Worm (Caenorhabditis elegans): ENCODE data around the gene R10H10.4.

The R10H10.4 gene

ce11 chrIV:10366018-10366417, 28.7 kb downstream of the R10H10.4 start, which contains the start of gene sir-2.1:
sir-2.1 (minus strand) TSS chrIV:10366229.
- TF ChIP-seq egl-44 (GFP tag; IDR thresholded peaks at IDR 0.05) (no peak), B0336.3 (GFP tag; IDR thresholded peaks at IDR 0.05) (no peak), hmg-1.2 (GFP tag; IDR thresholded peaks at IDR 0.05) (peak; percentile 44), let-607 (tag; optimal IDR thresholded peaks at IDR 0.05) (peak in 1 of 2 experiments; percentile 20), C06A6.2 (GFP tag; conservative IDR thresholded peaks at IDR 0.05) (no peak), ceh-40 (GFP tag; IDR thresholded peaks at IDR 0.05) (no peak), ztf-6 (GFP tag; IDR thresholded peaks at IDR 0.05) (no peak), snpc-3.4 (tag; optimal IDR thresholded peaks at IDR 0.05) (peak; percentile 35), ccch-3 (GFP tag; optimal IDR thresholded peaks at IDR 0.05) (no peak), him-1 (tag; optimal IDR thresholded peaks at IDR 0.05) (no peak), bed-1 (GFP tag; IDR thresholded peaks at IDR 0.05) (no peak), nhr-27 (tag; optimal IDR thresholded peaks at IDR 0.05) (no peak), F55B11.4 (tag; optimal IDR thresholded peaks at IDR 0.05; ENCODE audit: borderline replicate concordance, insufficient read depth) (no peak), F52B5.7 (tag; optimal IDR thresholded peaks at IDR 0.05) (peak; percentile 6), zfh-2 (GFP tag; conservative IDR thresholded peaks at IDR 0.05) (no peak), let-526 (GFP tag; IDR thresholded peaks at IDR 0.05) (no peak), ets-4 (GFP tag; optimal IDR thresholded peaks at IDR 0.05) (no peak), cebp-1 (GFP tag; IDR thresholded peaks at IDR 0.05) (no peak), cebp-1 (tag; optimal IDR thresholded peaks at IDR 0.05) (peak; percentile 55), unc-130 (GFP tag; optimal IDR thresholded peaks at IDR 0.05) (peak; percentile 18), nhr-120 (GFP tag; IDR thresholded peaks at IDR 0.05) (no peak), lag-1 (GFP tag; IDR thresholded peaks at IDR 0.05) (no peak), dpl-1 (GFP tag; optimal IDR thresholded peaks at IDR 0.05) (no peak), chd-7 (tag; optimal IDR thresholded peaks at IDR 0.05) (peak; percentile 13), hmg-20 (GFP tag; IDR thresholded peaks at IDR 0.05) (no peak), F39B2.1 (GFP tag; IDR thresholded peaks at IDR 0.05) (no peak), atf-7 (tag; optimal IDR thresholded peaks at IDR 0.05) (no peak), nfya-1 (tag; optimal IDR thresholded peaks at IDR 0.05; ENCODE audit: borderline replicate concordance, insufficient read depth) (no peak), ceh-27 (GFP tag; optimal IDR thresholded peaks at IDR 0.05) (no peak), B0019.2 (GFP tag; conservative IDR thresholded peaks at IDR 0.05) (no peak), tbp1 (GFP tag; optimal IDR thresholded peaks at IDR 0.05) (peak; percentile 2), Y53G8AR.9 (GFP tag; conservative IDR thresholded peaks at IDR 0.05) (no peak), T26A5.8 (tag; optimal IDR thresholded peaks at IDR 0.05) (no peak), aptf-2 (GFP tag; conservative IDR thresholded peaks at IDR 0.05) (no peak), hsf-1 (GFP tag; IDR thresholded peaks at IDR 0.05) (0 out of 2 replicates have a peak, but pooled peaks have one; percentile 40), Y67H2A.10 (GFP tag; conservative IDR thresholded peaks at IDR 0.05) (no peak), lsy-27 (tag; optimal IDR thresholded peaks at IDR 0.05; ENCODE audit: borderline replicate concordance, insufficient read depth) (no peak), ztf-25 (GFP tag; IDR thresholded peaks at IDR 0.05) (no peak), lin-40 (tag; optimal IDR thresholded peaks at IDR 0.05) (peak; percentile 18), hlh-26 (GFP tag; conservative IDR thresholded peaks at IDR 0.05) (no peak), F37B4.10 (GFP tag; IDR thresholded peaks at IDR 0.05) (no peak), mcd-1 (GFP tag; IDR thresholded peaks at IDR 0.05) (peak; percentile 44; the same call in 1 of the 2 replicates), F10E7.11 (tag; optimal IDR thresholded peaks at IDR 0.05) (no peak), ztf-26 (tag; optimal IDR thresholded peaks at IDR 0.05) (no peak), ceh-58 (GFP tag; IDR thresholded peaks at IDR 0.05) (no peak), aptf-3 (GFP tag; IDR thresholded peaks at IDR 0.05) (no peak), F57A8.1 (GFP tag; optimal IDR thresholded peaks at IDR 0.05) (no peak), tlf-1 (GFP tag; optimal IDR thresholded peaks at IDR 0.05) (peak; percentile 18), ceh-91 (GFP tag; IDR thresholded peaks at IDR 0.05) (no peak)

All from whole organism, young adult.